Worm (Caenorhabditis elegans) whole organism, L4/young adult: ENCODE results near the gene nhx-3.

Source experiments
- W03F9.2 ChIP-seq: fragments of 150-350 bp; optimal IDR thresholded peaks from 2 replicates; lab custom pipeline; 2014; ENCODE audit warnings: missing biosample characterization, missing genetic modification characterization
- dao-5 ChIP-seq: sonication (generic microtip); optimal IDR thresholded peaks from 2 replicates; lab custom pipeline; 2016; ENCODE audit warnings: missing genotype, missing genetic modification characterization, moderate library complexity, missing compliant biosample characterization
- him-1 ChIP-seq: sonication (generic microtip); optimal IDR thresholded peaks from 2 replicates; lab custom pipeline; 2016; ENCODE audit warnings: missing genotype, missing genetic modification reagents, missing genetic modification characterization, missing compliant biosample characterization

ce11 chrV:7523392-7523791 is 21.9 kb downstream of the nhx-3 start, which contains the start of gene C54F6.6:
- TF ChIP-seq him-1 (tag; lab: Kevin White, UChicago): no peak
- no peak for TF ChIP-seq dao-5 (tag; lab: Kevin White, UChicago)
- no peak for TF ChIP-seq W03F9.2 (tag; lab: Kevin White, UChicago)
